Fruit fly (Drosophila melanogaster): Measurements from ENCODE around the gene Pi4KIIIalpha.
A peak's percentile ranks its signal among the peaks of the same experiment; 100 is the strongest.

The Pi4KIIIalpha gene

DNA sequence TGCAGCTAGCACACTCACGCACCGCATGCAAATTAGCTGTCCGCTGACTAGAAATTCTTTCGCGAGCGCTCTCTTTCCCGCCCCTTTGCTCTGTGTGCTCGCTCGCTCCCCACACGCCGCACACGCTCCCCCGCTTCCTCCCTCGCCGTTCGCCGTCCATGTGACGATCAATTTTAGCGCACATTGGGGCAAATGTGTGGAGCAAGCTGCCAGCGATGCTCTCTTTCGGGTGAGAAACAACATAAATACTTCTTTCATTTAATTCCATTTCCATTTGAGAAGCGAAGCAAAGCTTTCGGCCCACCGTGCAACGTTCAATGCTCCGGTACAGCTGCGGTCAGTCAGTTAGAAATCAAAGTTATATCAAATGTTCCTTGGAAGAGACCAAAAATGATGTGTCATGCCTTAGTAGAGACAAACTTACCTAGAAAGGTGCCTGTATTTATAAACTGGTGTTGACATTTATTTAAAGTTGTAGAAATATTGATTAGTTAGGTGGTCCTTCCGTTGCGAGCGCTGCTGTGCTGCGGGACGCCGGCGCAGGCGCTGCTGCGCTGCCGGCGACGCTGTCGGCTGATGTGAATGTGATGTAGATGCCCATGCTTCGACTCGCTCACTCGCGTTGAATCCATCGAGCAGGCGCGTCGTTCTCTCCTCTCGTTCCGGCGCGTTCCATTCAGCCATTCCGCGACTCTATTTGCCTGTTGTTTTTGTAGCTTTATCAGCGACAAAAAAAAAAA, 21.6 kb downstream of the Pi4KIIIalpha start (continued):
- TF ChIP-seq mam (GFP tag; optimal IDR thresholded peaks at IDR 0.05) (peak; percentile 97), cato (GFP tag; optimal IDR thresholded peaks at IDR 0.05; ENCODE audit: borderline replicate concordance) (peak; percentile 90), aop (GFP tag; IDR thresholded peaks at IDR 0.05) (peak; percentile 88), jumu (GFP tag; optimal IDR thresholded peaks at IDR 0.05) (peak; percentile 97), cwo (GFP tag; optimal IDR thresholded peaks at IDR 0.05) (peak; percentile 97), CG6254 (GFP tag; optimal IDR thresholded peaks at IDR 0.05) (peak; percentile 92), bbx (GFP tag; IDR thresholded peaks at IDR 0.05; ENCODE audit: partially characterized antibody) (peak; percentile 59; the same call in 1 of the 2 replicates), gsb-n (tag; optimal IDR thresholded peaks at IDR 0.05) (peak; percentile 96), CG13624 (GFP tag; optimal IDR thresholded peaks at IDR 0.05) (peak; percentile 98), Ets65A (GFP tag) (peak; percentile 99), tin (GFP tag; optimal IDR thresholded peaks at IDR 0.05) (peak; percentile 94), danr (GFP tag; IDR thresholded peaks at IDR 0.05) (peak; percentile 88), CG30431 (GFP tag; optimal IDR thresholded peaks at IDR 0.05) (peak; percentile 93), TFAM (GFP tag; optimal IDR thresholded peaks at IDR 0.05) (peak; percentile 86), Six4 (GFP tag; optimal IDR thresholded peaks at IDR 0.05) (peak; percentile 93), CG11560 (tag; IDR thresholded peaks at IDR 0.05) (peak; percentile 85), CG9437 (GFP tag; optimal IDR thresholded peaks at IDR 0.05) (peak; percentile 92), Gug (GFP tag; IDR thresholded peaks at IDR 0.05) (peak; percentile 91; the same call in 3 of the 4 replicates), Awh (GFP tag; IDR thresholded peaks at IDR 0.05) (peak; percentile 97), CG9727 (GFP tag; optimal IDR thresholded peaks at IDR 0.05) (peak; percentile 95), Dp (GFP tag; optimal IDR thresholded peaks at IDR 0.05) (peak; percentile 28), ewg (GFP tag; optimal IDR thresholded peaks at IDR 0.05) (peak; percentile 97), cas (GFP tag; IDR thresholded peaks at IDR 0.05) (peak; percentile 90), br (optimal IDR thresholded peaks at IDR 0.05) (no peak), CG4707 (GFP tag; optimal IDR thresholded peaks at IDR 0.05) (peak; percentile 95), CG7987 (GFP tag; optimal IDR thresholded peaks at IDR 0.05) (peak; percentile 83), bsh (GFP tag; optimal IDR thresholded peaks at IDR 0.05) (peak; percentile 97 to 98), sens-2 (GFP tag; IDR thresholded peaks at IDR 0.05) (peak; percentile 90), ro (GFP tag; IDR thresholded peaks at IDR 0.05) (peak; percentile 90), Ptx1 (GFP tag; IDR thresholded peaks at IDR 0.05) (peak; percentile 96), D (optimal IDR thresholded peaks at IDR 0.05) (no peak), D (GFP tag; optimal IDR thresholded peaks at IDR 0.05) (peak; percentile 93), MESR4 (GFP tag; optimal IDR thresholded peaks at IDR 0.05) (peak; percentile 75), nom (GFP tag; optimal IDR thresholded peaks at IDR 0.05) (peak; percentile 94), zen2 (GFP tag; IDR thresholded peaks at IDR 0.05; ENCODE audit: partially characterized antibody) (no peak; the same call in 2 of the 3 replicates), ttk (GFP tag; IDR thresholded peaks at IDR 0.05) (peak; percentile 92), CG2875 (GFP tag; optimal IDR thresholded peaks at IDR 0.05) (peak; percentile 96), CG17328 (GFP tag; IDR thresholded peaks at IDR 0.05) (peak; percentile 97), Dad (GFP tag; optimal IDR thresholded peaks at IDR 0.05) (peak; percentile 96), pfk (GFP tag; optimal IDR thresholded peaks at IDR 0.05) (peak; percentile 98), CG32772 (GFP tag; IDR thresholded peaks at IDR 0.05) (peak; percentile 95), sens (GFP tag) (peak; percentile 99), CG43689 (GFP tag; IDR thresholded peaks at IDR 0.05) (peak; percentile 89), CG16815 (GFP tag; optimal IDR thresholded peaks at IDR 0.05) (peak; percentile 95), amos (GFP tag; IDR thresholded peaks at IDR 0.05; ENCODE audit: partially characterized antibody) (peak; percentile 34; the same call in 1 of the 2 replicates), CG9797 (GFP tag; optimal IDR thresholded peaks at IDR 0.05) (peak; percentile 32), CG16813 (GFP tag; IDR thresholded peaks at IDR 0.05; ENCODE audit: partially characterized antibody) (peak; percentile 29; the same call in 1 of the 3 replicates), Pdp1 (GFP tag; optimal IDR thresholded peaks at IDR 0.05) (peak; percentile 89 to 95), CG10959 (GFP tag; IDR thresholded peaks at IDR 0.05) (peak; percentile 85)
